Worm (Caenorhabditis elegans) whole organism, L3 larva: ENCODE results near the gene skpo-2.

ENCODE experiments used
- R02D3.7 ChIP-seq: fragments of 150-350 bp; optimal IDR thresholded peaks from 2 replicates; lab custom pipeline; 2014; ENCODE audit warnings: missing biosample characterization, missing genetic modification characterization
- ZK546.5 ChIP-seq: sonication (generic microtip); optimal IDR thresholded peaks from 2 replicates; lab custom pipeline; 2017; ENCODE audit warnings: missing biosample characterization, missing genetic modification characterization
- aly-2 ChIP-seq: fragments of 150-350 bp; optimal IDR thresholded peaks from 2 replicates; lab custom pipeline; 2014; ENCODE audit warnings: missing biosample characterization, missing genetic modification characterization
- ama-1 ChIP-seq: fragments of 150-350 bp; optimal IDR thresholded peaks from 2 replicates; lab custom pipeline; 2018
- ceh-16 ChIP-seq: sonication (generic microtip); optimal IDR thresholded peaks from 2 replicates; lab custom pipeline; 2017; ENCODE audit warnings: missing biosample characterization, missing genetic modification characterization
- ceh-28 ChIP-seq: fragments of 150-350 bp; optimal IDR thresholded peaks from 2 replicates; lab custom pipeline; 2014; ENCODE audit warnings: missing biosample characterization, missing genetic modification reagents, missing genetic modification characterization
- ceh-82 ChIP-seq: fragments of 150-350 bp; optimal IDR thresholded peaks from 2 replicates; lab custom pipeline; 2014; ENCODE audit warnings: missing biosample characterization, missing genetic modification characterization
- ceh-9 ChIP-seq: sonication (generic microtip); optimal IDR thresholded peaks from 2 replicates; lab custom pipeline; 2018; ENCODE audit warnings: missing biosample characterization, missing genetic modification characterization
- egl-27 ChIP-seq: sonication (generic microtip); optimal IDR thresholded peaks from 4 replicates; lab custom pipeline; 2017; ENCODE audit warnings: missing biosample characterization, missing genetic modification reagents, missing genetic modification characterization
- egl-5 ChIP-seq: fragments of 150-350 bp; optimal IDR thresholded peaks from 2 replicates; lab custom pipeline; 2017; ENCODE audit warnings: missing biosample characterization, missing genetic modification reagents, missing genetic modification characterization, inconsistent platforms
- elt-1 ChIP-seq: fragments of 150-350 bp; optimal IDR thresholded peaks from 2 replicates; lab custom pipeline; 2014; ENCODE audit warnings: missing biosample characterization, missing genetic modification characterization
- elt-2 ChIP-seq: sonication (generic microtip); optimal IDR thresholded peaks from 2 replicates; lab custom pipeline; 2016; ENCODE audit warnings: missing genetic modification reagents, mild to moderate bottlenecking, missing genetic modification characterization, missing compliant biosample characterization
- elt-3 ChIP-seq, 3 experiments: fragments of 150-350 bp in 1 of 3; sonication (generic microtip) in 2 of 3; optimal IDR thresholded peaks; 2 replicates in 2 of 3; 4 replicates in 1 of 3; lab custom pipeline; 2014 to 2017; ENCODE audit warnings: missing biosample characterization in 3 of 3, missing genetic modification characterization in 3 of 3
- eor-1 ChIP-seq, 2 experiments: fragments of 150-350 bp; optimal IDR thresholded peaks; 2 replicates each; lab custom pipeline; 2014 to 2018; ENCODE audit warnings: missing biosample characterization in 2 of 2, missing genetic modification characterization in 2 of 2
- fkh-10 ChIP-seq: sonication (generic microtip); optimal IDR thresholded peaks from 2 replicates; lab custom pipeline; 2017; ENCODE audit warnings: missing biosample characterization, missing genetic modification reagents, missing genetic modification characterization
- fkh-2 ChIP-seq: fragments of 150-350 bp; optimal IDR thresholded peaks from 2 replicates; lab custom pipeline; 2014; ENCODE audit warnings: missing biosample characterization, missing genetic modification reagents, missing genetic modification characterization
- hmg-11 ChIP-seq: sonication (generic microtip); optimal IDR thresholded peaks from 2 replicates; lab custom pipeline; 2016; ENCODE audit warnings: missing genetic modification characterization, missing compliant biosample characterization
- jun-1 ChIP-seq: fragments of 150-350 bp; optimal IDR thresholded peaks from 2 replicates; lab custom pipeline; 2014; ENCODE audit warnings: missing biosample characterization, missing genetic modification reagents, missing genetic modification characterization
- lin-15B ChIP-seq: fragments of 150-350 bp; optimal IDR thresholded peaks from 2 replicates; lab custom pipeline; 2014; ENCODE audit warnings: missing biosample characterization, missing genetic modification characterization
- lin-39 ChIP-seq: fragments of 150-350 bp; optimal IDR thresholded peaks from 2 replicates; lab custom pipeline; 2018; ENCODE audit warnings: missing biosample characterization, missing genetic modification reagents, missing genetic modification characterization
- lsy-12 ChIP-seq: sonication (generic microtip); optimal IDR thresholded peaks from 2 replicates; lab custom pipeline; 2016; ENCODE audit warnings: mild to moderate bottlenecking, missing genetic modification characterization, missing compliant biosample characterization
- mdl-1 ChIP-seq: fragments of 150-350 bp; optimal IDR thresholded peaks from 2 replicates; lab custom pipeline; 2014; ENCODE audit warnings: missing biosample characterization, missing genetic modification characterization
- mml-1 ChIP-seq: fragments of 150-350 bp; sonication (generic microtip); optimal IDR thresholded peaks from 3 replicates; lab custom pipeline; 2014; ENCODE audit warnings: missing biosample characterization, missing genetic modification characterization
- nfya-1 ChIP-seq: sonication (generic microtip); optimal IDR thresholded peaks from 2 replicates; lab custom pipeline; 2017; ENCODE audit warnings: missing genetic modification characterization, mild to moderate bottlenecking, missing compliant biosample characterization, antibody characterized with exemption, moderate library complexity; ENCODE audit not compliant: insufficient read depth
- nhr-11 ChIP-seq: fragments of 150-350 bp; optimal IDR thresholded peaks from 2 replicates; lab custom pipeline; 2014; ENCODE audit warnings: missing biosample characterization, missing genetic modification characterization
- nhr-12 ChIP-seq: fragments of 150-350 bp; optimal IDR thresholded peaks from 2 replicates; lab custom pipeline; 2014; ENCODE audit warnings: missing biosample characterization, missing genetic modification characterization
- nhr-23 ChIP-seq: fragments of 150-350 bp; optimal IDR thresholded peaks from 2 replicates; lab custom pipeline; 2014; ENCODE audit warnings: missing biosample characterization, missing genetic modification reagents, missing genetic modification characterization
- nhr-237 ChIP-seq: fragments of 150-350 bp; optimal IDR thresholded peaks from 2 replicates; lab custom pipeline; 2014; ENCODE audit warnings: missing biosample characterization, missing genetic modification characterization
- nhr-25 ChIP-seq: sonication (generic microtip); optimal IDR thresholded peaks from 2 replicates; lab custom pipeline; 2017; ENCODE audit warnings: missing biosample characterization, missing genetic modification characterization
- nhr-28 ChIP-seq: fragments of 150-350 bp; optimal IDR thresholded peaks from 2 replicates; lab custom pipeline; 2014; ENCODE audit warnings: missing biosample characterization, missing genetic modification characterization
- nhr-43 ChIP-seq: sonication (generic microtip); optimal IDR thresholded peaks from 2 replicates; lab custom pipeline; 2016; ENCODE audit warnings: mild to moderate bottlenecking, missing genetic modification characterization, missing compliant biosample characterization; ENCODE audit not compliant: poor library complexity, severe bottlenecking
- nhr-67 ChIP-seq: fragments of 150-350 bp; optimal IDR thresholded peaks from 2 replicates; lab custom pipeline; 2014; ENCODE audit warnings: missing biosample characterization, missing genetic modification characterization
- nhr-76 ChIP-seq: fragments of 150-350 bp; sonication (generic microtip); optimal IDR thresholded peaks from 5 replicates; lab custom pipeline; 2014; ENCODE audit warnings: missing biosample characterization, missing genetic modification characterization
- pha-4 ChIP-seq: fragments of 150-350 bp; optimal IDR thresholded peaks from 2 replicates; lab custom pipeline; 2014; ENCODE audit warnings: missing biosample characterization, missing genetic modification reagents, missing genetic modification characterization
- pqm-1 ChIP-seq: fragments of 150-350 bp; optimal IDR thresholded peaks from 2 replicates; lab custom pipeline; 2017; ENCODE audit warnings: missing biosample characterization, missing genetic modification characterization, inconsistent platforms
- sea-2 ChIP-seq: fragments of 150-350 bp; sonication (generic microtip); optimal IDR thresholded peaks from 4 replicates; lab custom pipeline; 2014; ENCODE audit warnings: missing biosample characterization, missing genetic modification reagents, missing genetic modification characterization
- skn-1 ChIP-seq: fragments of 150-350 bp; optimal IDR thresholded peaks from 2 replicates; lab custom pipeline; 2014; ENCODE audit warnings: missing biosample characterization, missing genetic modification characterization
- snpc-4 ChIP-seq: fragments of 150-350 bp; optimal IDR thresholded peaks from 2 replicates; lab custom pipeline; 2014; ENCODE audit warnings: missing biosample characterization, missing genetic modification characterization
- tbx-2 ChIP-seq: sonication (generic microtip); optimal IDR thresholded peaks from 2 replicates; lab custom pipeline; 2016; ENCODE audit warnings: mild to moderate bottlenecking, missing genetic modification characterization, missing compliant biosample characterization
- unc-39 ChIP-seq: sonication (generic microtip); optimal IDR thresholded peaks from 4 replicates; lab custom pipeline; 2017; ENCODE audit warnings: missing biosample characterization, missing genetic modification characterization
- unc-62 ChIP-seq: fragments of 150-350 bp; sonication (generic microtip); optimal IDR thresholded peaks from 4 replicates; lab custom pipeline; 2014; ENCODE audit warnings: missing biosample characterization, missing genetic modification reagents, missing genetic modification characterization
- zag-1 ChIP-seq: fragments of 150-350 bp; optimal IDR thresholded peaks from 2 replicates; lab custom pipeline; 2014; ENCODE audit warnings: missing biosample characterization, missing genetic modification characterization
- ztf-11 ChIP-seq: fragments of 150-350 bp; optimal IDR thresholded peaks from 2 replicates; lab custom pipeline; 2014; ENCODE audit warnings: missing biosample characterization, missing genetic modification characterization
- ztf-4 ChIP-seq: fragments of 150-350 bp; optimal IDR thresholded peaks from 2 replicates; lab custom pipeline; 2014; ENCODE audit warnings: missing biosample characterization, missing genetic modification characterization

Gene skpo-2

DNA sequence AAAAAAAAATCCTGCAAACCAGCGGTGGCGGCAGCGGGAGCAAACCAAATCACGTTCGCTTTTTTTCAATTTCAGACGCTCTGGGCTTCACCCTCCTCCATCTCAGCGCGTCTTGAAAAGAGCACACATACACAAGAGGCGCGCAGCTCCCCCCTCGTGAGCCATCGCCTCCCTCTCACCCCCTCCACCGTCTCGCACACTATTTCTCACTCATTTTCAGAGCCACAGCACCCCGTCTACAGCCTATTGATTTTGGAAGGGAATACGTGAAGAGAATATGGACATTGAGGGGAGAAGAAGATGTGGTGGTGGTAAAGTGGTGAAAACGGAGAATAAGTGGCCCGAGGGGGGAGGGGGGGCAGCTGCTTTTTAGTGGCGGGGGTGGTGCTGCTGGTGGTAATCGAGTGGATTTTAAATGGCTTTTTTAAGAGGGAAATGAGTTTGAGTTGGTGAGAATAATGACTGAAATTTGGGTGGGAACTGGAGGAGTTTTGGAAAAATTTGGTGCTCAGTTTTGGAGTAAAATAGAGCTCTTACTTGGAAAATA is 8.1 kb downstream of the skpo-2 start:
- TF ChIP-seq ceh-28 (tag; lab: Kevin White, UChicago) (no peak), nhr-237 (tag; lab: Kevin White, UChicago) (no peak), ZK546.5 (tag; lab: Kevin White, UChicago) (no peak), unc-39 (tag; lab: Kevin White, UChicago) (no peak), sea-2 (GFP tag; lab: Kevin White, UChicago) (peak; percentile 20), nhr-25 (tag; lab: Kevin White, UChicago) (no peak), zag-1 (tag; lab: Kevin White, UChicago) (no peak), ceh-82 (tag; lab: Kevin White, UChicago) (no peak), R02D3.7 (tag; lab: Kevin White, UChicago) (no peak), fkh-10 (GFP tag; lab: Kevin White, UChicago) (peak; percentile 3), lin-15B (no peak), ztf-4 (tag; lab: Kevin White, UChicago) (no peak), lin-39 (tag; lab: Kevin White, UChicago) (peak; percentile 72), elt-3 (tag; optimal IDR thresholded peaks at IDR 0.05; lab: Kevin White, UChicago) (no peak), lsy-12 (no peak), eor-1 (tag; optimal IDR thresholded peaks at IDR 0.05; lab: Kevin White, UChicago) (no peak), pqm-1 (no peak), hmg-11 (tag; lab: Kevin White, UChicago) (peak; percentile 66), ceh-9 (no peak), aly-2 (no peak), egl-27 (tag; lab: Kevin White, UChicago) (no peak), nhr-76 (no peak), skn-1 (tag; lab: Kevin White, UChicago) (no peak), ceh-16 (no peak), nhr-12 (tag; lab: Kevin White, UChicago) (no peak), ama-1 (lab: Kevin White, UChicago) (no peak), egl-5 (tag; lab: Kevin White, UChicago) (no peak), nfya-1 (tag; lab: Kevin White, UChicago) (peak; percentile 60), snpc-4 (peak; percentile 19), tbx-2 (tag; lab: Kevin White, UChicago) (no peak), elt-2 (no peak), nhr-67 (no peak), fkh-2 (tag; lab: Kevin White, UChicago) (no peak), unc-62 (no peak), nhr-11 (no peak), elt-1 (no peak), nhr-28 (tag; lab: Kevin White, UChicago) (no peak), jun-1 (tag; lab: Kevin White, UChicago) (no peak), pha-4 (no peak), mml-1 (tag; lab: Kevin White, UChicago) (no peak), nhr-43 (tag; lab: Kevin White, UChicago) (no peak), ztf-11 (tag; lab: Kevin White, UChicago) (no peak), mdl-1 (tag; lab: Kevin White, UChicago) (no peak)
- TF ChIP-seq, all 47 proteins: peak for 6

DNA sequence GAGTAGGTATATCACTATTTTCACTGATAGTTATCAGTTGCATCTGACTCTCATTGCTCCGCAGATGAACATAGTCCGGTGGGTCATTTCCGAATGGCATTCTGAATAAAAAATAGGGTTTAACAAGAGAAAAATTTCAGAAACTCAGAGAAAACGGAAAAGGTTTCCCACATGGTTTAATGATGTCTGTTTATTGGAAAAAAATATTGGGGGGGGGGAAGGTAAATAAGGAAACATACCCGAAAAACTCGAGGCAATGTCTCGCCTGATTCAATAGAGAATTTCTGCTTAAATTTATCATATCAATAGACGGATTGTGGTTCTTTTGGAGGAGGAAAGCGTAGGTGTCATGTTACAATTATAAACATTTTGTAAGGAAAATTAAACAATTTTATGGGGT is 10.9 kb downstream of the skpo-2 start, which contains the start of gene nep-11:
TSS of gene nep-11 (minus strand) at position 101 of the 400 bp plus-strand sequence.
- no peak for TF ChIP-seq elt-3 (tag; optimal IDR thresholded peaks at IDR 0.05; lab: Kevin White, UChicago)
- no peak for TF ChIP-seq nhr-23 (tag; lab: Kevin White, UChicago)
- no peak for TF ChIP-seq zag-1 (tag; lab: Kevin White, UChicago)
- TF ChIP-seq nhr-67: no peak
- no peak for TF ChIP-seq nhr-28 (tag; lab: Kevin White, UChicago)
- no peak for TF ChIP-seq pqm-1
- no peak for TF ChIP-seq jun-1 (tag; lab: Kevin White, UChicago)
- TF ChIP-seq ceh-82 (tag; lab: Kevin White, UChicago): no peak
- no peak for TF ChIP-seq ceh-16
